Worm (Caenorhabditis elegans) whole organism, late embryonic: ENCODE measurements around the gene K12H6.8.

Experiments
- ceh-45 ChIP-seq: fragments of 200-800 bp; sonication (Bioruptor generic); IDR thresholded peaks from 2 replicates; pipeline ENCODE4 v1.3.6; 2022; ENCODE audit warnings: missing genetic modification reagents, missing genetic modification characterization, missing compliant biosample characterization
- fkh-10 ChIP-seq: fragments of 150-350 bp; optimal IDR thresholded peaks from 2 replicates; lab custom pipeline; 2014; ENCODE audit warnings: missing biosample characterization, missing genetic modification reagents, missing genetic modification characterization
- hlh-30 ChIP-seq: sonication (generic microtip); optimal IDR thresholded peaks from 2 replicates; lab custom pipeline; 2017; ENCODE audit warnings: antibody characterized with exemption, missing genetic modification characterization, missing compliant biosample characterization; ENCODE audit not compliant: insufficient read depth
- mec-3 ChIP-seq: sonication (generic microtip); optimal IDR thresholded peaks from 2 replicates; lab custom pipeline; 2016; ENCODE audit warnings: borderline replicate concordance, missing genetic modification characterization, missing compliant biosample characterization
- nfya-1 ChIP-seq: sonication (generic microtip); optimal IDR thresholded peaks from 2 replicates; lab custom pipeline; 2017; ENCODE audit warnings: missing genetic modification characterization, mild to moderate bottlenecking, missing compliant biosample characterization, antibody characterized with exemption, moderate library complexity
- odd-2 ChIP-seq: sonication (generic microtip); optimal IDR thresholded peaks from 2 replicates; lab custom pipeline; 2017; ENCODE audit warnings: antibody characterized with exemption, mild to moderate bottlenecking, missing genetic modification characterization, missing compliant biosample characterization
- pha-4 ChIP-seq: fragments of 150-350 bp; optimal IDR thresholded peaks from 2 replicates; lab custom pipeline; 2018; ENCODE audit warnings: missing biosample characterization, missing genetic modification reagents, missing genetic modification characterization
- rnt-1 ChIP-seq: sonication (generic microtip); optimal IDR thresholded peaks from 2 replicates; lab custom pipeline; 2016; ENCODE audit warnings: missing genetic modification characterization, missing compliant biosample characterization
- syd-9 ChIP-seq: sonication (generic microtip); optimal IDR thresholded peaks from 2 replicates; lab custom pipeline; 2016; ENCODE audit warnings: mild to moderate bottlenecking, missing genetic modification characterization, moderate library complexity, missing compliant biosample characterization
- unc-86 ChIP-seq: sonication (generic microtip); optimal IDR thresholded peaks from 2 replicates; lab custom pipeline; 2016; ENCODE audit warnings: missing genetic modification characterization, missing compliant biosample characterization

- no peak for TF ChIP-seq hlh-30 (tag; lab: Kevin White, UChicago)
- TF ChIP-seq syd-9 (tag; lab: Kevin White, UChicago): no peak
- TF ChIP-seq ceh-45: no peak
- no peak for TF ChIP-seq unc-86 (tag; lab: Kevin White, UChicago)
- TF ChIP-seq mec-3 (tag; lab: Kevin White, UChicago): no peak
- no peak for TF ChIP-seq odd-2 (tag; lab: Kevin White, UChicago)
- no peak for TF ChIP-seq nfya-1 (tag; lab: Kevin White, UChicago)
- no peak for TF ChIP-seq rnt-1
- no peak for TF ChIP-seq pha-4
- no peak for TF ChIP-seq fkh-10 (GFP tag; lab: Kevin White, UChicago)
Measured at ce11 chrII:2816676-2817075, 11.0 kb upstream of the K12H6.8 start, which contains the start of gene set-13.
